Worm (Caenorhabditis elegans) whole organism, L1 larva: ENCODE results near the gene C14C6.6.

Source experiments
- C16A3.4 ChIP-seq: fragments of 150-350 bp; optimal IDR thresholded peaks from 2 replicates; lab custom pipeline; 2014; ENCODE audit warnings: missing biosample characterization, missing genetic modification characterization
- alr-1 ChIP-seq: fragments of 200-800 bp; sonication (Bioruptor generic); optimal IDR thresholded peaks from 2 replicates; lab custom pipeline; 2018; ENCODE audit warnings: borderline replicate concordance, mild to moderate bottlenecking, missing genetic modification characterization, missing compliant biosample characterization
- blmp-1 ChIP-seq: fragments of 150-350 bp; optimal IDR thresholded peaks from 2 replicates; lab custom pipeline; 2014; ENCODE audit warnings: missing biosample characterization, missing genetic modification characterization
- ceh-63 ChIP-seq: fragments of 200-800 bp; sonication (Bioruptor generic); optimal IDR thresholded peaks from 2 replicates; lab custom pipeline; 2018; ENCODE audit warnings: mild to moderate bottlenecking, missing genetic modification characterization, missing compliant biosample characterization
- ceh-90 ChIP-seq: sonication (generic microtip); optimal IDR thresholded peaks from 2 replicates; lab custom pipeline; 2016; ENCODE audit warnings: missing genetic modification characterization, missing compliant biosample characterization
- ces-1 ChIP-seq: fragments of 150-350 bp; optimal IDR thresholded peaks from 2 replicates; lab custom pipeline; 2014; ENCODE audit warnings: missing biosample characterization, missing genetic modification reagents, missing genetic modification characterization
- dpl-1 ChIP-seq, 3 experiments: fragments of 150-350 bp in 2 of 3; sonication (generic microtip) in 1 of 3; optimal IDR thresholded peaks; 2 replicates each; lab custom pipeline; 2014 to 2017; ENCODE audit warnings: missing biosample characterization in 3 of 3, missing genetic modification characterization in 3 of 3, missing genetic modification reagents in 3 of 3
- efl-1 ChIP-seq, 4 experiments: fragments of 150-350 bp; optimal IDR thresholded peaks in 3 of 4; peaks in 1 of 4; 1 replicate in 1 of 4; 2 replicates in 3 of 4; lab custom pipeline; 2014; ENCODE audit warnings: missing biosample characterization in 2 of 4, missing genetic modification characterization in 2 of 4, missing genetic modification reagents in 2 of 4
- elt-2 ChIP-seq: sonication (generic microtip); optimal IDR thresholded peaks from 2 replicates; lab custom pipeline; 2016; ENCODE audit warnings: missing genetic modification characterization, mild to moderate bottlenecking, inconsistent platforms, missing compliant biosample characterization, missing genetic modification reagents
- elt-3 ChIP-seq, 6 experiments: fragments of 150-350 bp in 1 of 6; sonication (generic microtip); optimal IDR thresholded peaks; 2 replicates each; lab custom pipeline; 2017 to 2018; ENCODE audit warnings: missing biosample characterization in 6 of 6, missing genetic modification characterization in 6 of 6, inconsistent platforms in 1 of 6
- ets-5 ChIP-seq: fragments of 200-800 bp; sonication (Bioruptor generic); IDR thresholded peaks from 2 replicates; pipeline ENCODE4 v1.3.6; 2022; ENCODE audit warnings: missing genetic modification characterization, missing compliant biosample characterization
- fkh-10 ChIP-seq: sonication (generic microtip); optimal IDR thresholded peaks from 2 replicates; lab custom pipeline; 2017; ENCODE audit warnings: missing biosample characterization, missing genetic modification reagents, missing genetic modification characterization
- fkh-4 ChIP-seq: sonication (generic microtip); optimal IDR thresholded peaks from 2 replicates; lab custom pipeline; 2016; ENCODE audit warnings: missing compliant biosample characterization, missing genetic modification characterization, borderline replicate concordance
- fos-1 ChIP-seq: fragments of 150-350 bp; optimal IDR thresholded peaks from 2 replicates; lab custom pipeline; 2014; ENCODE audit warnings: missing biosample characterization, missing genetic modification characterization
- irx-1 ChIP-seq: sonication (generic microtip); optimal IDR thresholded peaks from 2 replicates; lab custom pipeline; 2016; ENCODE audit warnings: missing genetic modification characterization, missing compliant biosample characterization
- isw-1 ChIP-seq: fragments of 200-800 bp; sonication (Bioruptor generic); IDR thresholded peaks from 2 replicates; pipeline ENCODE4 v1.3.6; 2022; ENCODE audit warnings: missing genetic modification characterization, missing compliant biosample characterization
- lin-14 ChIP-seq: fragments of 200-800 bp; sonication (Bioruptor generic); optimal IDR thresholded peaks from 2 replicates; lab custom pipeline; 2018; ENCODE audit warnings: mild to moderate bottlenecking, missing genetic modification characterization, moderate library complexity, missing compliant biosample characterization
- lin-35 ChIP-seq, 2 experiments: fragments of 150-350 bp; optimal IDR thresholded peaks; 2 replicates each; lab custom pipeline; 2014; ENCODE audit warnings: missing biosample characterization in 2 of 2, missing genetic modification characterization in 2 of 2, missing genetic modification reagents in 2 of 2
- lir-3 ChIP-seq: sonication (generic microtip); optimal IDR thresholded peaks from 2 replicates; lab custom pipeline; 2016; ENCODE audit warnings: mild to moderate bottlenecking, missing genetic modification characterization, moderate library complexity, missing compliant biosample characterization; ENCODE audit not compliant: poor library complexity
- lsy-2 ChIP-seq, 2 experiments: fragments of 150-350 bp; optimal IDR thresholded peaks; 2 replicates each; lab custom pipeline; 2014; ENCODE audit warnings: missing biosample characterization in 2 of 2, missing genetic modification characterization in 2 of 2
- mdl-1 ChIP-seq, 2 experiments: fragments of 150-350 bp; optimal IDR thresholded peaks; 2 replicates each; lab custom pipeline; 2014 to 2017; ENCODE audit warnings: missing biosample characterization in 2 of 2, missing genetic modification characterization in 2 of 2, inconsistent platforms in 1 of 2
- mef-2 ChIP-seq: fragments of 150-350 bp; optimal IDR thresholded peaks from 2 replicates; lab custom pipeline; 2014; ENCODE audit warnings: missing biosample characterization, missing genetic modification characterization
- mep-1 ChIP-seq: fragments of 150-350 bp; optimal IDR thresholded peaks from 2 replicates; lab custom pipeline; 2014; ENCODE audit warnings: missing biosample characterization, missing genetic modification characterization
- nhr-11 ChIP-seq: fragments of 150-350 bp; optimal IDR thresholded peaks from 2 replicates; lab custom pipeline; 2014; ENCODE audit warnings: missing biosample characterization, missing genetic modification characterization
- nhr-19 ChIP-seq: fragments of 200-800 bp; sonication (Bioruptor generic); conservative IDR thresholded peaks from 2 replicates; pipeline ENCODE4 v1.3.6; 2022; ENCODE audit warnings: missing genetic modification characterization, missing compliant biosample characterization
- nhr-20 ChIP-seq: sonication (generic microtip); optimal IDR thresholded peaks from 2 replicates; lab custom pipeline; 2016; ENCODE audit warnings: mild to moderate bottlenecking, missing genetic modification characterization, missing compliant biosample characterization
- nhr-28 ChIP-seq: fragments of 150-350 bp; optimal IDR thresholded peaks from 2 replicates; lab custom pipeline; 2014; ENCODE audit warnings: missing biosample characterization, missing genetic modification characterization
- nhr-47 ChIP-seq: sonication (generic microtip); optimal IDR thresholded peaks from 2 replicates; lab custom pipeline; 2016; ENCODE audit warnings: mild to moderate bottlenecking, missing genetic modification characterization, moderate library complexity, missing compliant biosample characterization
- nhr-77 ChIP-seq: fragments of 150-350 bp; optimal IDR thresholded peaks from 2 replicates; lab custom pipeline; 2014; ENCODE audit warnings: missing biosample characterization, missing genetic modification characterization
- nhr-84 ChIP-seq: sonication (generic microtip); optimal IDR thresholded peaks from 2 replicates; lab custom pipeline; 2017; ENCODE audit warnings: missing biosample characterization, missing genetic modification characterization
- nhr-85 ChIP-seq: sonication (generic microtip); peaks from one replicate; lab custom pipeline; 2016; ENCODE audit warnings: missing genetic modification characterization, inconsistent platforms, missing compliant biosample characterization
- nhr-90 ChIP-seq: sonication (generic microtip); optimal IDR thresholded peaks from 2 replicates; lab custom pipeline; 2016; ENCODE audit warnings: mild to moderate bottlenecking, missing genetic modification characterization, missing compliant biosample characterization; ENCODE audit not compliant: poor library complexity
- pax-3 ChIP-seq: fragments of 200-800 bp; sonication (Bioruptor generic); optimal IDR thresholded peaks from 2 replicates; lab custom pipeline; 2018; ENCODE audit warnings: mild to moderate bottlenecking, missing genetic modification characterization, moderate library complexity, missing compliant biosample characterization
- rnt-1 ChIP-seq: sonication (generic microtip); optimal IDR thresholded peaks from 2 replicates; lab custom pipeline; 2016; ENCODE audit warnings: mild to moderate bottlenecking, missing genetic modification characterization, moderate library complexity, missing compliant biosample characterization
- snu-23 ChIP-seq: sonication (generic microtip); optimal IDR thresholded peaks from 2 replicates; lab custom pipeline; 2016; ENCODE audit warnings: missing genetic modification characterization, missing compliant biosample characterization
- sptf-1 ChIP-seq: fragments of 150-350 bp; optimal IDR thresholded peaks from 2 replicates; lab custom pipeline; 2014; ENCODE audit warnings: missing biosample characterization, missing genetic modification characterization
- unc-86 ChIP-seq: sonication (generic microtip); optimal IDR thresholded peaks from 2 replicates; lab custom pipeline; 2016; ENCODE audit warnings: missing genetic modification characterization, missing compliant biosample characterization
- vab-15 ChIP-seq: sonication (generic microtip); optimal IDR thresholded peaks from 2 replicates; lab custom pipeline; 2017; ENCODE audit warnings: missing genotype, mild to moderate bottlenecking, missing genetic modification characterization, missing compliant biosample characterization
- zag-1 ChIP-seq: fragments of 150-350 bp; optimal IDR thresholded peaks from 2 replicates; lab custom pipeline; 2014; ENCODE audit warnings: missing biosample characterization, missing genetic modification characterization
- ztf-11 ChIP-seq, 2 experiments: sonication (generic microtip); optimal IDR thresholded peaks; 2 replicates each; lab custom pipeline; 2016 to 2017; ENCODE audit warnings: missing genetic modification characterization in 2 of 2, missing biosample characterization in 1 of 2, missing compliant biosample characterization in 1 of 2
- ztf-4 ChIP-seq: fragments of 150-350 bp; optimal IDR thresholded peaks from 2 replicates; lab custom pipeline; 2014; ENCODE audit warnings: missing biosample characterization, missing genetic modification characterization

The C14C6.6 gene

ce11 chrV:543169-543568 is 4.7 kb downstream of the C14C6.6 start, which contains the start of gene C14C6.3:
Gene C14C6.3 (plus strand): TSS chrV:543469.
- TF ChIP-seq rnt-1 (tag; lab: Kevin White, UChicago), result no peak

- TF ChIP-seq nhr-85 (tag; lab: Kevin White, UChicago), result peak; percentile 65
- no peak for TF ChIP-seq elt-3 (tag; optimal IDR thresholded peaks at IDR 0.05; lab: Kevin White, UChicago)
These were observed 6.4 kb downstream of the C14C6.6 start for ce11 chrV:541470-541869.

- TF ChIP-seq nhr-47 (tag; lab: Kevin White, UChicago) (no peak), nhr-85 (tag; lab: Kevin White, UChicago) (peak; percentile 20)
These were observed 8.8 kb downstream of the C14C6.6 start, which contains the start of gene nhr-155 for ce11 chrV:539040-539510. Gene nhr-155 (plus strand): TSS chrV:539460.

- TF ChIP-seq fos-1 (tag; lab: Kevin White, UChicago), result no peak
- TF ChIP-seq nhr-77 (tag; lab: Kevin White, UChicago), result no peak
These were observed 11.3 kb downstream of the C14C6.6 start, which contains the start of gene C14C6.5 for ce11 chrV:536571-536970. Gene C14C6.5 (plus strand): TSS chrV:536628.

ce11 chrV:534176-534575 is 13.7 kb downstream of the C14C6.6 start, which contains the start of gene nhr-132:
Gene nhr-132 (plus strand): TSS chrV:534446.
- TF ChIP-seq pax-3 (tag; lab: Kevin White, UChicago), result no peak
- peak; percentile 28 for TF ChIP-seq nhr-77 (tag; lab: Kevin White, UChicago)
- peak; percentile 57 for TF ChIP-seq snu-23
- TF ChIP-seq mdl-1 (tag; optimal IDR thresholded peaks at IDR 0.05; lab: Kevin White, UChicago), result peak in 1 of 2 experiments; percentile 19
- TF ChIP-seq ztf-4 (tag; lab: Kevin White, UChicago), result no peak
- TF ChIP-seq lir-3 (tag; lab: Kevin White, UChicago), result no peak
- TF ChIP-seq nhr-28 (tag; lab: Kevin White, UChicago), result no peak
- TF ChIP-seq ces-1 (GFP tag; lab: Kevin White, UChicago), result no peak
- TF ChIP-seq dpl-1 (GFP tag; optimal IDR thresholded peaks at IDR 0.05; lab: Kevin White, UChicago), result peak in 1 of 3 experiments; percentile 16
- TF ChIP-seq sptf-1 (tag; lab: Kevin White, UChicago), result no peak
- TF ChIP-seq lsy-2 (tag; optimal IDR thresholded peaks at IDR 0.05; lab: Kevin White, UChicago), result peak in 1 of 2 experiments; percentile 0
- TF ChIP-seq lin-14 (GFP tag; lab: Kevin White, UChicago), result peak; percentile 92
- TF ChIP-seq nhr-84 (tag; lab: Kevin White, UChicago), result no peak
- TF ChIP-seq nhr-11 (tag; lab: Kevin White, UChicago), result no peak
- peak in 1 of 2 experiments; percentile 1 for TF ChIP-seq efl-1 (optimal IDR thresholded peaks at IDR 0.05; lab: Kevin White, UChicago)
- no peak for TF ChIP-seq efl-1 (GFP tag; optimal IDR thresholded peaks at IDR 0.05 in 1 of 2; lab: Kevin White, UChicago)
- TF ChIP-seq elt-3 (tag; optimal IDR thresholded peaks at IDR 0.05; lab: Kevin White, UChicago), result peak in 2 of 6 experiments; percentile 25 to 44
- no peak for TF ChIP-seq isw-1 (GFP tag; lab: Robert Waterston, UW)
- TF ChIP-seq ztf-11 (tag; optimal IDR thresholded peaks at IDR 0.05; lab: Kevin White, UChicago), result no peak
- no peak for TF ChIP-seq ceh-90 (tag; lab: Kevin White, UChicago)
- no peak for TF ChIP-seq fos-1 (tag; lab: Kevin White, UChicago)
- peak in 1 of 2 experiments; percentile 44 for TF ChIP-seq lin-35 (GFP tag; optimal IDR thresholded peaks at IDR 0.05; lab: Kevin White, UChicago)
- peak; percentile 56 for TF ChIP-seq nhr-20
- peak; percentile 35 for TF ChIP-seq elt-2 (tag; lab: Kevin White, UChicago)
- TF ChIP-seq fkh-10 (GFP tag; lab: Kevin White, UChicago), result no peak
- TF ChIP-seq mef-2 (tag; lab: Kevin White, UChicago), result no peak
- TF ChIP-seq ets-5, result no peak
- no peak for TF ChIP-seq unc-86 (tag; lab: Kevin White, UChicago)
- TF ChIP-seq zag-1 (tag; lab: Kevin White, UChicago), result no peak
- no peak for TF ChIP-seq alr-1 (tag; lab: Kevin White, UChicago)
- TF ChIP-seq nhr-85 (tag; lab: Kevin White, UChicago), result peak; percentile 77
- TF ChIP-seq ceh-63, result no peak
- TF ChIP-seq nhr-19 (GFP tag; lab: Robert Waterston, UW), result no peak
- TF ChIP-seq irx-1 (tag; lab: Kevin White, UChicago), result no peak
- no peak for TF ChIP-seq fkh-4 (tag; lab: Kevin White, UChicago)
- peak; percentile 43 for TF ChIP-seq blmp-1 (tag; lab: Kevin White, UChicago)
- TF ChIP-seq mep-1, result peak; percentile 54
- no peak for TF ChIP-seq vab-15 (tag; lab: Kevin White, UChicago)
- TF ChIP-seq C16A3.4 (tag; lab: Kevin White, UChicago), result no peak
- peak; percentile 13 for TF ChIP-seq nhr-90 (tag; lab: Kevin White, UChicago)
